Fruit fly (Drosophila melanogaster): ENCODE measurements around the gene CG13282.

The CG13282 gene

DNA sequence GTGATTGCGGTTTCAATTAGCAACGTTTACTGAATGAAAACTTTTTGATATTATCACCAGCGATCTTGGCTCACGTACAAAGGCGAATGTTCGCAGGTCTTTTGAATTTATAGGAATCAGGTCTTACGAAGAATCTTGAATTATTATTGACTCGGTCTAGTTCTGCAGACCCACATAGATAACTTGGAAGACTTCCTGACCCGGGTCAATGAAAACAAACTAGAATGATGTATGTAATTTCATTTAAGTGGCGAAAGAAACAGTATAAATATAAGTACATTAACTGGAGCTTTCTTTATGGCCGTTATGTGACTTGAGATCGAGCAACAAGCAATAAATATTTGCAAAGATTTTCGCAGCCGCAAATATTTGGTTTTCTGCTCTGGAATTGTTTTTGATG is at the start of gene CG13282:
Gene CG13282 (minus strand): TSS at position 101 of the 400 bp plus-strand sequence.
- TF ChIP-seq CG11617 (GFP tag; optimal IDR thresholded peaks at IDR 0.05) (no peak), toe (GFP tag; optimal IDR thresholded peaks at IDR 0.05) (no peak), cic (GFP tag; optimal IDR thresholded peaks at IDR 0.05) (no peak), CG5204 (GFP tag; optimal IDR thresholded peaks at IDR 0.05) (no peak), Mnt (GFP tag; optimal IDR thresholded peaks at IDR 0.05) (no peak), Hr96 (GFP tag; optimal IDR thresholded peaks at IDR 0.05) (no peak), cnc (optimal IDR thresholded peaks at IDR 0.05) (no peak), CG12768 (GFP tag; optimal IDR thresholded peaks at IDR 0.05) (no peak), CG14711 (tag; optimal IDR thresholded peaks at IDR 0.05) (no peak), pad (GFP tag; optimal IDR thresholded peaks at IDR 0.05) (no peak), CG1620 (GFP tag; optimal IDR thresholded peaks at IDR 0.05) (no peak), kay (GFP tag; ENCODE audit: borderline replicate concordance) (no peak)

DNA sequence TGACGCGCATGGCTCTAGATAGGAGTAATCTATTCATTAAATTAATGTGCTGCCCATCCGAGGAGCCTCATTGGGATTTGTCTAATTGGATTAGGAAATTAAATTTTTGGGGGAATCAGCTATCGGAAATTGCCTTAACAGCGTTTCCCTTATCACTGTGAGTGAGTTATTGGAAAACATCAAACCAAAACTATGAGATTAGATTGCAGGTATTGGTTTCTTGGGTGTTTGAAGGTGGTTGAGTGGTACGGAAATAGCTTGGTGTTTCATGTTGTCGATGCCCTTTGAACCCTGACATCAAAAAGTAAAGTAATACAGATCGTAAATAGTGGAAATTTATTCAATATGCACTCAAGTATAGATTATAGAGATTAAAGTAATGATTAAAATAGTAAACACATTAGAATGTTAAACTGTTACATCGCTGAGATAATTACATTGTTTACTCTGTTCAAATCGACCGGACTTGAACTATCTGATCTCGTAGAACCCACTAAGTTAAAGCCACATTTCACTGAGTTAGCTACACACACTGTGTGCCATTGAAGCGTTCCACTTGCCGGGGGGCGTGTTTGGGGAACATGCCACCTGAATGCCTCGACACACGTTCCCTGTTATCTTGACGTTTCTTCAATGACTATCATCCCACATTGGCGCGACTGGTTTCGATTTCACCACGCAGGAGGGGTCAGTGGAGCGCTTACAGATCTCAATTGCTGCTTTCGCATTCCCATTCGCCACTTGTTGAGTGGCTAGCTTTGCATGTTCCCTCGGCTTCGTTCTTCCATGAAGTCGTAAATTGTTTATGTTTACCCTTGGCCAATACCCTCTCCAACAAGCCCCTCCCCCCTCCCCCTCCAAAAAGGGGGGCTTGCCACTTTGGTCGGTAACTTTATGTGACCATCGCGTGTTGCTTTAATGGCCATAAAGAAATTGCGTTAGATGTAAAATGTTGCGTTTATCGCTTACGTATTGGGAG is 48.9 kb upstream of the CG13282 start:
- TF ChIP-seq CG7045 (GFP tag; optimal IDR thresholded peaks at IDR 0.05), result no peak
- no peak for TF ChIP-seq CG1620 (GFP tag; optimal IDR thresholded peaks at IDR 0.05)
- TF ChIP-seq Clk (GFP tag; optimal IDR thresholded peaks at IDR 0.05), result no peak
- no peak for TF ChIP-seq tj (GFP tag; optimal IDR thresholded peaks at IDR 0.05)
- no peak for TF ChIP-seq CG14711 (tag; optimal IDR thresholded peaks at IDR 0.05)
- TF ChIP-seq kay (GFP tag; ENCODE audit: borderline replicate concordance), result peak; percentile 14
- TF ChIP-seq Crg-1 (GFP tag; optimal IDR thresholded peaks at IDR 0.05), result no peak
- TF ChIP-seq CG5204 (GFP tag; optimal IDR thresholded peaks at IDR 0.05), result no peak
- no peak for TF ChIP-seq Hr96 (GFP tag; optimal IDR thresholded peaks at IDR 0.05)

DNA sequence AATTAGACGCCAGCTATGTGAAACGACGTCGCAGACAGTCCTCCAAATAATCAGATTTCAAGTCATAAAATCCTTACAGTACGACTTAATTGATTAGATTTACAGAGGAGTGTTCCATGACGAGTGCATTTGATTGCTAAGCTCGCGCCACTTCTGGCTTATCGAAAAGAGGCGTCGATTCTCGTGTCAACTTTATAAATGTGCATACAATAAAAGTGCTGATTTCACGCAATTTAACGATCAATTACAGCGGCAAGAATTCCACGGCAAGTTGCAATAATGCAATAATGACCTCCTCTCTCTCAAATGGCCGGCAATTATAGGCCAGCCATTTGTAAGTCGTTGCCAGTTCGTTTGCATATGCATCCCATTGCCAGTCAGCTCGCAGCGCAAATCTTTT is 48.1 kb upstream of the CG13282 start:
- peak; percentile 25 for TF ChIP-seq cic (GFP tag; optimal IDR thresholded peaks at IDR 0.05)
- peak; percentile 87 for TF ChIP-seq tj (GFP tag; optimal IDR thresholded peaks at IDR 0.05)
- peak; percentile 33 to 66 for TF ChIP-seq cnc (optimal IDR thresholded peaks at IDR 0.05)
- TF ChIP-seq Mnt (GFP tag; optimal IDR thresholded peaks at IDR 0.05), result peak; percentile 48
- no peak for TF ChIP-seq ovo (GFP tag; optimal IDR thresholded peaks at IDR 0.05)
- TF ChIP-seq CG11617 (GFP tag; optimal IDR thresholded peaks at IDR 0.05), result no peak
- peak; percentile 43 for TF ChIP-seq kay (GFP tag; ENCODE audit: borderline replicate concordance)
- TF ChIP-seq CG12768 (GFP tag; optimal IDR thresholded peaks at IDR 0.05), result peak; percentile 10

DNA sequence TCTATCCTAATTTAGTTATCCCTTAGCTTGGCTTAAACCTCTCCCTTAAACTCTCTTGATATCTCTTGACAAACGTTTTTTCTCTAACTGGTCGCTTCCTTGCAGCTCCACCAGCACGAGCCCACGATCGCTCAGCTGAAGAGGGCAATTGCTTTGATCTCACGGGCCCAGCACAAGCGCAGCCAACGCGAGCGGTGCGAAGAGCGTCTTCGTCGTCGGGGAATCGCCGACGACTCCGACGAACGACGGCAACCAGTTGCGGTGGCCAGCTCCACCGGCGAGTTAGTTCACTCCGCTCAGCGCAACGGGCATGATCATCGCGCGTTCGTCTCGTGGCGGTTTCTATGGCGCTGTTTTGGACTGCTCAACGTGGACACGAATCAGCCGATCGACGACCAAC is 46.6 kb upstream of the CG13282 start:
- no peak for TF ChIP-seq Clk (GFP tag; optimal IDR thresholded peaks at IDR 0.05)
- TF ChIP-seq CG1620 (GFP tag; optimal IDR thresholded peaks at IDR 0.05), result peak; percentile 43
- TF ChIP-seq Crg-1 (GFP tag; optimal IDR thresholded peaks at IDR 0.05), result no peak
- no peak for TF ChIP-seq CG5204 (GFP tag; optimal IDR thresholded peaks at IDR 0.05)
- TF ChIP-seq bab1 (GFP tag; optimal IDR thresholded peaks at IDR 0.05), result peak; percentile 10
- TF ChIP-seq cic (GFP tag; optimal IDR thresholded peaks at IDR 0.05), result peak; percentile 7
- TF ChIP-seq ovo (GFP tag; optimal IDR thresholded peaks at IDR 0.05), result no peak
- no peak for TF ChIP-seq pad (GFP tag; optimal IDR thresholded peaks at IDR 0.05)
- peak; percentile 36 for TF ChIP-seq CG7101 (tag; optimal IDR thresholded peaks at IDR 0.05)
- no peak for TF ChIP-seq Hr96 (GFP tag; optimal IDR thresholded peaks at IDR 0.05)
- no peak for TF ChIP-seq CG11617 (GFP tag; optimal IDR thresholded peaks at IDR 0.05)
- no peak for TF ChIP-seq kay (GFP tag; ENCODE audit: borderline replicate concordance)
- TF ChIP-seq cnc (optimal IDR thresholded peaks at IDR 0.05), result no peak
- no peak for TF ChIP-seq CG14711 (tag; optimal IDR thresholded peaks at IDR 0.05)
- TF ChIP-seq CG12768 (GFP tag; optimal IDR thresholded peaks at IDR 0.05), result peak; percentile 39
- TF ChIP-seq CG7045 (GFP tag; optimal IDR thresholded peaks at IDR 0.05), result no peak
- peak; percentile 1 for TF ChIP-seq tj (GFP tag; optimal IDR thresholded peaks at IDR 0.05)
- no peak for TF ChIP-seq toe (GFP tag; optimal IDR thresholded peaks at IDR 0.05)
- TF ChIP-seq CG33017 (tag; optimal IDR thresholded peaks at IDR 0.05), result no peak
- peak; percentile 77 for TF ChIP-seq Mnt (GFP tag; optimal IDR thresholded peaks at IDR 0.05)

DNA sequence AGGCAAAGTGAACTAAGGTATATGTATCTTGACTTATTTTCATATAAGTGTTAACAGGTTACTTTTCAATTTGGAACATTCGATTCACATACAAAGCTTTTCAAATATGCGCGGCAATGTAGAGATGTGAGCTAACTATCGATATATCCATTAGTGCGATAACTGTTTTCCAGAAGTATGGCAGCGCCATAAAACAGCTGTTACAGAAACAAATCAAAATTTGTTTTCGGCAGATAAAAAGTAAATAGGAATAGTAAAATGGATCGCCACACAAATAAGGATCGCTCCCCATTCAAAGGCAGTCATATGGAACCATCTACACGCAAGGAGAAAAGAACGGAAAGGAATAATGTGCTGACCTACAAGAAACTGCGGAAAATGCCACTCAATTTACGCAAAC is 45.0 kb upstream of the CG13282 start, which contains the start of the genes CG32832, CG31743 and CG34313:
Gene CG32832 (minus strand): TSS at position 3 of the 400 bp plus-strand sequence.
Gene CG31743 (plus strand): TSS at position 230 of the 400 bp plus-strand sequence.
Gene CG34313 (plus strand): TSS at position 230 of the 400 bp plus-strand sequence.
- TF ChIP-seq Crg-1 (GFP tag; optimal IDR thresholded peaks at IDR 0.05) (no peak), CG14711 (tag; optimal IDR thresholded peaks at IDR 0.05) (no peak), CG11617 (GFP tag; optimal IDR thresholded peaks at IDR 0.05) (no peak), Mnt (GFP tag; optimal IDR thresholded peaks at IDR 0.05) (no peak), CG33017 (tag; optimal IDR thresholded peaks at IDR 0.05) (no peak)

DNA sequence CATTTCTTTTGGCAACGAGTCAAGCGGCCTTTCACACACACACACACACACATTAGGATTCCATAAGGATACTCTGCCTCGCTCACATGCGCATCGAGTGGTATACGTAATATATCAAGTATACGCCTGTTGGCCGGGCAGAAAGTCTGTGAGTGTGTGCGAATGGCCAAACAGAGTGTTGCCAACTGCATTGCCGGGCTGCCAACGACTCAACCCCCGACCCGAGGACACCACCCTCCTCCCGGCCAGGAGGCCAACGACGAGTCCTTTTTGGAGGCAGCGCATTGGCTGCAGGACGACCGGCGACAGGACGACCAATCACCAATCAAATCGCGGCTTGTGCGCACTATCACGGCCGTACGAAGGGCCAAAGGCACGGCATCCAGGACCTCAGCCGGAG is 43.4 kb upstream of the CG13282 start:
- TF ChIP-seq Hr96 (GFP tag; optimal IDR thresholded peaks at IDR 0.05) (no peak), Crg-1 (GFP tag; optimal IDR thresholded peaks at IDR 0.05) (no peak), pad (GFP tag; optimal IDR thresholded peaks at IDR 0.05) (no peak), CG1620 (GFP tag; optimal IDR thresholded peaks at IDR 0.05) (no peak), CG5204 (GFP tag; optimal IDR thresholded peaks at IDR 0.05) (no peak), ovo (GFP tag; optimal IDR thresholded peaks at IDR 0.05) (no peak), CG33017 (tag; optimal IDR thresholded peaks at IDR 0.05) (no peak), CG7101 (tag; optimal IDR thresholded peaks at IDR 0.05) (no peak), Mnt (GFP tag; optimal IDR thresholded peaks at IDR 0.05) (no peak)

Measured in whole organism, adult.